Fruit fly (Drosophila melanogaster) whole organism, embryonic: ENCODE results near the gene CG42815.

Experiments
- Adf1 ChIP-seq: fragments of 200-800 bp; sonication (Bioruptor generic); IDR thresholded peaks from 2 replicates; pipeline ENCODE4 v1.3.6; 2022; ENCODE audit warnings: missing biosample characterization, missing genetic modification characterization
- CG11504 ChIP-seq: fragments of 200-800 bp; sonication (Bioruptor generic); optimal IDR thresholded peaks from 3 replicates; lab custom pipeline; 2019; ENCODE audit warnings: missing biosample characterization, mild to moderate bottlenecking, missing genetic modification characterization, moderate library complexity
- CG13775 ChIP-seq: fragments of 200-800 bp; sonication (Bioruptor generic); optimal IDR thresholded peaks from 3 replicates; lab custom pipeline; 2017; ENCODE audit warnings: missing biosample characterization, mild to moderate bottlenecking, missing genetic modification characterization
- CG1529 ChIP-seq: fragments of 200-800 bp; sonication (Bioruptor generic); optimal IDR thresholded peaks from 3 replicates; lab custom pipeline; 2018; ENCODE audit warnings: missing biosample characterization, missing genetic modification characterization
- CG1603 ChIP-seq: fragments of 200-800 bp; sonication (Bioruptor generic); optimal IDR thresholded peaks from 2 replicates; lab custom pipeline; 2019; ENCODE audit warnings: missing biosample characterization, mild to moderate bottlenecking, missing genetic modification characterization, moderate library complexity
- CG16813 ChIP-seq: fragments of 200-800 bp; sonication (Bioruptor generic); IDR thresholded peaks from 3 replicates; pipeline ENCODE4 v1.3.6; 2022; ENCODE audit warnings: missing biosample characterization, missing genetic modification characterization; ENCODE audit not compliant: partially characterized antibody
- CG17802 ChIP-seq: fragments of 200-800 bp; sonication (Bioruptor generic); optimal IDR thresholded peaks from 2 replicates; lab custom pipeline; 2018; ENCODE audit warnings: missing biosample characterization, mild to moderate bottlenecking, missing genetic modification characterization, moderate library complexity
- CG1792 ChIP-seq: fragments of 200-800 bp; sonication (Bioruptor generic); optimal IDR thresholded peaks from 2 replicates; lab custom pipeline; 2016; ENCODE audit warnings: missing biosample characterization, missing genetic modification characterization
- CG2116 ChIP-seq: fragments of 200-800 bp; sonication (Bioruptor generic); optimal IDR thresholded peaks from 3 replicates; lab custom pipeline; 2018; ENCODE audit warnings: missing biosample characterization, mild to moderate bottlenecking, missing genetic modification characterization
- CG2129 ChIP-seq: fragments of 200-800 bp; sonication (Bioruptor generic); IDR thresholded peaks from 2 replicates; pipeline ENCODE4 v1.3.6; 2022; ENCODE audit warnings: missing biosample characterization, missing genetic modification characterization; ENCODE audit not compliant: partially characterized antibody
- CG2199 ChIP-seq: fragments of 200-800 bp; sonication (Bioruptor generic); IDR thresholded peaks from 3 replicates; pipeline ENCODE4 v1.3.6; 2022; ENCODE audit warnings: missing biosample characterization, missing genetic modification characterization
- CG3163 ChIP-seq: fragments of 200-800 bp; sonication (Bioruptor generic); optimal IDR thresholded peaks from 3 replicates; lab custom pipeline; 2016; ENCODE audit warnings: missing biosample characterization, missing genetic modification characterization
- CG33557 ChIP-seq: fragments of 200-800 bp; sonication (Bioruptor generic); optimal IDR thresholded peaks from 2 replicates; lab custom pipeline; 2019; ENCODE audit warnings: missing biosample characterization, mild to moderate bottlenecking, missing genetic modification characterization, moderate library complexity
- CG42726 ChIP-seq: fragments of 200-800 bp; sonication (Bioruptor generic); IDR thresholded peaks from 2 replicates; pipeline ENCODE4 v1.3.6; 2022; ENCODE audit warnings: missing biosample characterization, missing genetic modification characterization; ENCODE audit not compliant: partially characterized antibody
- CG4424 ChIP-seq: fragments of 200-800 bp; sonication (Bioruptor generic); optimal IDR thresholded peaks from 3 replicates; lab custom pipeline; 2016; ENCODE audit warnings: missing biosample characterization, missing genetic modification characterization
- CG5953 ChIP-seq: fragments of 200-800 bp; sonication (Bioruptor generic); IDR thresholded peaks from 2 replicates; pipeline ENCODE4 v1.3.6; 2022; ENCODE audit warnings: missing biosample characterization, missing genetic modification characterization
- CG6272 ChIP-seq: fragments of 200-800 bp; sonication (Bioruptor generic); IDR thresholded peaks from 2 replicates; pipeline ENCODE4 v1.3.6; 2022; ENCODE audit warnings: missing biosample characterization, missing genetic modification characterization
- CG7357 ChIP-seq: fragments of 200-800 bp; sonication (Bioruptor generic); IDR thresholded peaks from 3 replicates; pipeline ENCODE4 v1.3.6; 2022; ENCODE audit warnings: missing biosample characterization, missing genetic modification characterization
- CG7372 ChIP-seq: fragments of 200-800 bp; sonication (Bioruptor generic); IDR thresholded peaks from 2 replicates; pipeline ENCODE4 v1.3.6; 2022; ENCODE audit warnings: missing biosample characterization, missing genetic modification characterization
- CG7786 ChIP-seq: fragments of 200-800 bp; sonication (Bioruptor generic); optimal IDR thresholded peaks from 2 replicates; lab custom pipeline; 2016; ENCODE audit warnings: missing biosample characterization, missing genetic modification characterization
- CG7839 ChIP-seq: fragments of 200-800 bp; sonication (Bioruptor generic); optimal IDR thresholded peaks from 3 replicates; lab custom pipeline; 2018; ENCODE audit warnings: missing biosample characterization, mild to moderate bottlenecking, missing genetic modification characterization, moderate library complexity
- CG8924 ChIP-seq: fragments of 200-800 bp; optimal IDR thresholded peaks from 3 replicates; lab custom pipeline; 2019; ENCODE audit warnings: missing biosample characterization, mild to moderate bottlenecking, missing genetic modification characterization, moderate library complexity
- CG9797 ChIP-seq: fragments of 200-800 bp; sonication (Bioruptor generic); optimal IDR thresholded peaks from 3 replicates; lab custom pipeline; 2018; ENCODE audit warnings: missing biosample characterization, mild to moderate bottlenecking, missing genetic modification characterization
- Dek ChIP-seq: fragments of 200-800 bp; sonication (Bioruptor generic); optimal IDR thresholded peaks from 3 replicates; lab custom pipeline; 2019; ENCODE audit warnings: missing biosample characterization, mild to moderate bottlenecking, missing genetic modification characterization, moderate library complexity
- ERR ChIP-seq: fragments of 200-800 bp; sonication (Bioruptor generic); optimal IDR thresholded peaks from 2 replicates; lab custom pipeline; 2016; ENCODE audit warnings: missing biosample characterization, missing genetic modification characterization
- Gug ChIP-seq: fragments of 200-800 bp; sonication (Bioruptor generic); IDR thresholded peaks from 4 replicates; pipeline ENCODE4 v1.3.6; 2022; ENCODE audit warnings: missing biosample characterization, missing genetic modification characterization
- Hr39 ChIP-seq: fragments of >200 bp; optimal IDR thresholded peaks from 2 replicates; lab custom pipeline; 2017
- Rfx ChIP-seq: fragments of 200-800 bp; sonication (Bioruptor generic); IDR thresholded peaks from 2 replicates; pipeline ENCODE4 v1.3.6; 2022; ENCODE audit warnings: missing biosample characterization, missing genetic modification characterization
- Scr ChIP-seq: fragments of 200-800 bp; sonication (Bioruptor generic); IDR thresholded peaks from 2 replicates; pipeline ENCODE4 v1.3.6; 2022; ENCODE audit warnings: missing biosample characterization, missing genetic modification characterization; ENCODE audit not compliant: partially characterized antibody
- Sox102F ChIP-seq: fragments of 200-800 bp; sonication (Bioruptor generic); optimal IDR thresholded peaks from 2 replicates; lab custom pipeline; 2018; ENCODE audit warnings: missing biosample characterization, mild to moderate bottlenecking, missing genetic modification characterization, moderate library complexity
- Ssrp ChIP-seq: fragments of 200-800 bp; sonication (Bioruptor generic); optimal IDR thresholded peaks from 2 replicates; lab custom pipeline; 2018; ENCODE audit warnings: missing biosample characterization, mild to moderate bottlenecking, missing genetic modification characterization, moderate library complexity
- Stat92E ChIP-seq, 3 experiments: fragments of >200 bp in 2 of 3; fragments of 200-800 bp in 1 of 3; sonication (Bioruptor generic) in 1 of 3; optimal IDR thresholded peaks; 2 replicates each; lab custom pipeline; 2017 to 2019; ENCODE audit warnings: missing biosample characterization in 3 of 3, missing genetic modification characterization in 3 of 3, mild to moderate bottlenecking in 1 of 3, moderate library complexity in 1 of 3
- az2 ChIP-seq: fragments of 200-800 bp; sonication (Bioruptor generic); optimal IDR thresholded peaks from 3 replicates; lab custom pipeline; 2016; ENCODE audit warnings: missing biosample characterization, missing genetic modification characterization
- bowl ChIP-seq: fragments of 200-800 bp; sonication (Bioruptor generic); IDR thresholded peaks from 2 replicates; pipeline ENCODE4 v1.3.6; 2022; ENCODE audit warnings: missing biosample characterization, missing genetic modification characterization
- bsh ChIP-seq, 2 experiments: fragments of 200-800 bp; sonication (Bioruptor generic); optimal IDR thresholded peaks; 2 replicates each; lab custom pipeline; 2017 to 2018; ENCODE audit warnings: mild to moderate bottlenecking in 2 of 2, missing biosample characterization in 2 of 2, missing genetic modification characterization in 2 of 2, moderate library complexity in 1 of 2
- chn ChIP-seq: fragments of 200-800 bp; sonication (Bioruptor generic); optimal IDR thresholded peaks from 2 replicates; lab custom pipeline; 2016; ENCODE audit warnings: missing biosample characterization, missing genetic modification characterization
- croc ChIP-seq: fragments of 200-800 bp; sonication (Bioruptor generic); conservative IDR thresholded peaks from 3 replicates; pipeline ENCODE4 v1.3.6; 2022; ENCODE audit warnings: missing biosample characterization, missing genetic modification characterization
- dmrt11E ChIP-seq: fragments of 200-800 bp; sonication (Bioruptor generic); optimal IDR thresholded peaks from 3 replicates; lab custom pipeline; 2018; ENCODE audit warnings: missing biosample characterization, mild to moderate bottlenecking, missing genetic modification characterization, moderate library complexity
- grau ChIP-seq: fragments of 200-800 bp; optimal IDR thresholded peaks from 3 replicates; lab custom pipeline; 2019; ENCODE audit warnings: missing biosample characterization, mild to moderate bottlenecking, missing genetic modification characterization, moderate library complexity
- grn ChIP-seq: fragments of 200-800 bp; sonication (Bioruptor generic); optimal IDR thresholded peaks from 3 replicates; lab custom pipeline; 2017; ENCODE audit warnings: missing biosample characterization, missing genetic modification characterization
- kah ChIP-seq: fragments of 200-800 bp; sonication (Bioruptor generic); optimal IDR thresholded peaks from 2 replicates; lab custom pipeline; 2018; ENCODE audit warnings: missing biosample characterization, mild to moderate bottlenecking, missing genetic modification characterization
- kni ChIP-seq: fragments of 200-800 bp; sonication (Bioruptor generic); optimal IDR thresholded peaks from 3 replicates; lab custom pipeline; 2017; ENCODE audit warnings: mild to moderate bottlenecking, missing biosample characterization, missing genetic modification reagents, missing genetic modification characterization
- lov ChIP-seq, 2 experiments: fragments of 200-800 bp in 1 of 2; fragments of >200 bp in 1 of 2; sonication (Bioruptor generic) in 1 of 2; IDR thresholded peaks in 1 of 2; optimal IDR thresholded peaks in 1 of 2; 2 replicates in 1 of 2; 3 replicates in 1 of 2; pipeline versions ENCODE4 v1.3.6 to Lab custom; 2017 to 2022; ENCODE audit warnings: missing biosample characterization in 1 of 2, missing genetic modification characterization in 1 of 2
- nerfin-1 ChIP-seq: fragments of 200-800 bp; sonication (Bioruptor generic); optimal IDR thresholded peaks from 3 replicates; lab custom pipeline; 2019; ENCODE audit warnings: missing biosample characterization, mild to moderate bottlenecking, missing genetic modification characterization, moderate library complexity
- pita ChIP-seq: fragments of 200-800 bp; sonication (Bioruptor generic); optimal IDR thresholded peaks from 2 replicates; lab custom pipeline; 2017; ENCODE audit warnings: missing biosample characterization, mild to moderate bottlenecking, missing genetic modification characterization
- row ChIP-seq: fragments of 200-800 bp; sonication (Bioruptor generic); IDR thresholded peaks from 3 replicates; pipeline ENCODE4 v1.3.6; 2022; ENCODE audit warnings: missing biosample characterization, missing genetic modification characterization
- run ChIP-seq: fragments of 200-800 bp; sonication (Bioruptor generic); optimal IDR thresholded peaks from 3 replicates; lab custom pipeline; 2018; ENCODE audit warnings: missing biosample characterization, mild to moderate bottlenecking, missing genetic modification characterization
- salm ChIP-seq: fragments of 200-800 bp; sonication (Bioruptor generic); optimal IDR thresholded peaks from 2 replicates; lab custom pipeline; 2018; ENCODE audit warnings: missing biosample characterization, mild to moderate bottlenecking, missing genetic modification characterization
- scrt ChIP-seq: fragments of 200-800 bp; sonication (Bioruptor generic); optimal IDR thresholded peaks from 2 replicates; lab custom pipeline; 2018; ENCODE audit warnings: missing biosample characterization, mild to moderate bottlenecking, missing genetic modification characterization, moderate library complexity
- toy ChIP-seq: fragments of 200-800 bp; sonication (Bioruptor generic); IDR thresholded peaks from 2 replicates; pipeline ENCODE4 v1.3.6; 2022; ENCODE audit warnings: missing biosample characterization, missing genetic modification characterization
- unc-4 ChIP-seq: fragments of 200-800 bp; sonication (Bioruptor generic); IDR thresholded peaks from 2 replicates; pipeline ENCODE4 v1.3.6; 2022; ENCODE audit warnings: missing biosample characterization, missing genetic modification characterization; ENCODE audit not compliant: partially characterized antibody

CG42815 gene

DNA sequence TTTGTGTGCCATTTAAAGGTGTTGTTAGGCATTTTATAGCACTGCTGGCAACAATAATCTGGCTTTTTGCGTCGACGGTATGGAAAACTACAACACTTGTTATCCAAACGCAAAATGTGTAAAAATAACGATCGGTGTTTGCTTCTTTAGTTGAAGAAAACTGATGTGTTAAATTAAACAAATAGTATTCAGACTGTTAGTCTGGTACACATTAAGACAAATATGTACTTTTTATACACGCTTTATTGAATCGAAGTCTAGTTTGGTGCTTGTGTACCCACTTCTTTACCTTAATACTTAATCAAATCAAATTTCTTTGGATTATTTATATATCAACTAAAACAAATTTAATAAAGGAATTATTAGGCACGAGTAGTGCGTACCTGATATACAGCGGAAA, 209 bp upstream of the CG42815 start (continued):
- TF ChIP-seq CG5953 (GFP tag; lab: Robert Waterston, UW) (no peak), salm (tag; lab: Kevin White, UChicago) (no peak), CG7372 (GFP tag; lab: Robert Waterston, UW) (no peak), CG7786 (GFP tag; lab: Kevin White, UChicago) (no peak), Rfx (GFP tag; lab: Robert Waterston, UW) (no peak), unc-4 (GFP tag; lab: Robert Waterston, UW) (no peak), bsh (GFP tag; optimal IDR thresholded peaks at IDR 0.05; lab: Kevin White, UChicago) (no peak), CG7357 (no peak), CG1792 (GFP tag; lab: Kevin White, UChicago) (no peak), CG8924 (tag; lab: Kevin White, UChicago) (no peak), CG3163 (no peak), CG2129 (GFP tag; lab: Robert Waterston, UW) (no peak), bowl (GFP tag; lab: Robert Waterston, UW) (no peak), dmrt11E (tag; lab: Kevin White, UChicago) (no peak), run (tag; lab: Kevin White, UChicago) (no peak), kah (GFP tag; lab: Kevin White, UChicago) (no peak), CG4424 (GFP tag; lab: Kevin White, UChicago) (no peak), az2 (GFP tag; lab: Kevin White, UChicago) (no peak), CG16813 (no peak), grau (no peak), toy (GFP tag; lab: Robert Waterston, UW) (no peak), grn (GFP tag; lab: Kevin White, UChicago) (no peak), CG33557 (GFP tag; lab: Kevin White, UChicago) (no peak), Stat92E (GFP tag; optimal IDR thresholded peaks at IDR 0.05; lab: Kevin White, UChicago) (no peak), CG13775 (GFP tag; lab: Kevin White, UChicago) (no peak), Scr (GFP tag; lab: Robert Waterston, UW) (no peak), Sox102F (no peak), CG2199 (GFP tag; lab: Robert Waterston, UW) (no peak), lov (optimal IDR thresholded peaks at IDR 0.05; lab: Kevin White, UChicago) (no peak), lov (GFP tag; IDR thresholded peaks at IDR 0.05; lab: Robert Waterston, UW) (no peak), Adf1 (GFP tag; lab: Robert Waterston, UW) (peak; percentile 50; the same call in 1 of the 2 replicates), CG2116 (GFP tag; lab: Kevin White, UChicago) (no peak), ERR (GFP tag; lab: Kevin White, UChicago) (no peak), row (GFP tag; lab: Robert Waterston, UW) (no peak), CG17802 (tag; lab: Kevin White, UChicago) (no peak), nerfin-1 (tag; lab: Kevin White, UChicago) (no peak), CG9797 (GFP tag; lab: Kevin White, UChicago) (no peak), Dek (tag; lab: Kevin White, UChicago) (peak; percentile 67), CG11504 (tag; lab: Kevin White, UChicago) (no peak), CG42726 (GFP tag; lab: Robert Waterston, UW) (no peak), CG1529 (no peak), pita (no peak), croc (GFP tag; lab: Robert Waterston, UW) (no peak), CG6272 (GFP tag; lab: Robert Waterston, UW) (no peak), CG7839 (tag; lab: Kevin White, UChicago) (no peak), kni (GFP tag; lab: Kevin White, UChicago) (no peak), scrt (GFP tag; lab: Kevin White, UChicago) (no peak), Ssrp (tag; lab: Kevin White, UChicago) (no peak), Hr39 (lab: Kevin White, UChicago) (no peak), CG1603 (tag; lab: Kevin White, UChicago) (no peak), chn (GFP tag; lab: Kevin White, UChicago) (no peak), Gug (GFP tag; lab: Robert Waterston, UW) (no peak)
